Worm (Caenorhabditis elegans): ENCODE data around the gene dyf-13.
A peak's percentile ranks its signal among the peaks of the same experiment; 100 is the strongest.

The dyf-13 gene

ce11 chrII:7131871-7132693 is 39.1 kb downstream of the dyf-13 start, which contains the start of the genes T07F8.4 and gld-3 (continued):
- no peak for TF ChIP-seq spr-3 (GFP tag; optimal IDR thresholded peaks at IDR 0.05)

ce11 chrII:7126457-7126856 is 44.7 kb downstream of the dyf-13 start, which contains the start of gene F10E7.1:
Gene F10E7.1, plus strand, starts transcription at chrII:7126757.
- TF ChIP-seq dve-1 (tag; optimal IDR thresholded peaks at IDR 0.05; ENCODE audit: insufficient read depth) (no peak), unc-62 (GFP tag; optimal IDR thresholded peaks at IDR 0.05 in 1 of 2) (peak in 1 of 2 experiments; percentile 49), unc-62 (tag; optimal IDR thresholded peaks at IDR 0.05) (no peak)

- peak; percentile 80 for TF ChIP-seq mes-2 (tag; optimal IDR thresholded peaks at IDR 0.05; ENCODE audit: poor library complexity, severe bottlenecking)
- no peak for TF ChIP-seq attf-4 (tag; optimal IDR thresholded peaks at IDR 0.05)
- TF ChIP-seq nhr-41 (GFP tag; IDR thresholded peaks at IDR 0.05), result no peak
- TF ChIP-seq ceh-82 (tag; optimal IDR thresholded peaks at IDR 0.05), result no peak
- peak; percentile 56; the same call in 1 of the 2 replicates for TF ChIP-seq vab-7 (GFP tag; IDR thresholded peaks at IDR 0.05)
- no peak for TF ChIP-seq ceh-20 (GFP tag; IDR thresholded peaks at IDR 0.05)
- TF ChIP-seq unc-62 (GFP tag; optimal IDR thresholded peaks at IDR 0.05 in 1 of 2), result no peak
- TF ChIP-seq unc-62 (tag; optimal IDR thresholded peaks at IDR 0.05), result no peak
- TF ChIP-seq sdz-12 (GFP tag; optimal IDR thresholded peaks at IDR 0.05), result no peak
- TF ChIP-seq nhr-77 (tag; optimal IDR thresholded peaks at IDR 0.05), result no peak
- TF ChIP-seq F44E2.7 (GFP tag; IDR thresholded peaks at IDR 0.05), result no peak
- TF ChIP-seq F49E8.2 (tag; optimal IDR thresholded peaks at IDR 0.05; ENCODE audit: borderline replicate concordance), result no peak
- TF ChIP-seq skn-1 (tag; optimal IDR thresholded peaks at IDR 0.05), result no peak
- no peak for TF ChIP-seq rbr-2 (tag; optimal IDR thresholded peaks at IDR 0.05)
- no peak for TF ChIP-seq hlh-30 (tag; optimal IDR thresholded peaks at IDR 0.05; ENCODE audit: insufficient read depth)
- TF ChIP-seq lim-7 (GFP tag; IDR thresholded peaks at IDR 0.05), result no peak
- TF ChIP-seq madf-9 (GFP tag; conservative IDR thresholded peaks at IDR 0.05), result no peak
- no peak for TF ChIP-seq ces-1 (GFP tag; optimal IDR thresholded peaks at IDR 0.05)
- no peak for TF ChIP-seq dve-1 (tag; optimal IDR thresholded peaks at IDR 0.05; ENCODE audit: insufficient read depth)
- peak; percentile 0 for TF ChIP-seq dpl-1 (GFP tag; optimal IDR thresholded peaks at IDR 0.05)
- peak in 1 of 2 experiments; percentile 57 for TF ChIP-seq lsy-2 (tag; optimal IDR thresholded peaks at IDR 0.05)
- TF ChIP-seq tag-97 (GFP tag; IDR thresholded peaks at IDR 0.05), result no peak
- TF ChIP-seq Y48G9A.11 (GFP tag; IDR thresholded peaks at IDR 0.05), result 0 out of 2 replicates have a peak, but pooled peaks have one; percentile 26
- peak; percentile 62 for TF ChIP-seq T26A8.4 (GFP tag; IDR thresholded peaks at IDR 0.05)
- TF ChIP-seq nhr-25 (tag; optimal IDR thresholded peaks at IDR 0.05; ENCODE audit: borderline replicate concordance, insufficient read depth), result no peak
- 0 out of 2 replicates have a peak, but pooled peaks have one; percentile 14 for TF ChIP-seq mdt-29 (GFP tag; IDR thresholded peaks at IDR 0.05)
- peak; percentile 5 for TF ChIP-seq aha-1 (tag)
- TF ChIP-seq mxl-3 (GFP tag; optimal IDR thresholded peaks at IDR 0.05), result no peak
- TF ChIP-seq hlh-11 (tag; optimal IDR thresholded peaks at IDR 0.05), result no peak
- no peak for TF ChIP-seq zag-1 (tag; optimal IDR thresholded peaks at IDR 0.05)
- no peak for TF ChIP-seq zfp-2 (tag; optimal IDR thresholded peaks at IDR 0.05)
- peak; percentile 77 for TF ChIP-seq F37D6.2 (tag; optimal IDR thresholded peaks at IDR 0.05)
- peak; percentile 48; the same call in 1 of the 2 replicates for TF ChIP-seq ctbp-1 (GFP tag; IDR thresholded peaks at IDR 0.05)
- no peak for TF ChIP-seq pqm-1 (tag; optimal IDR thresholded peaks at IDR 0.05)
- TF ChIP-seq daf-8 (GFP tag; IDR thresholded peaks at IDR 0.05), result no peak
- no peak for TF ChIP-seq ztf-7 (tag; optimal IDR thresholded peaks at IDR 0.05)
- peak; percentile 74; the same call in 1 of the 2 replicates for TF ChIP-seq arid-1 (GFP tag; conservative IDR thresholded peaks at IDR 0.05)
- no peak for TF ChIP-seq spr-1 (tag; optimal IDR thresholded peaks at IDR 0.05)
- TF ChIP-seq snpc-1.2 (GFP tag; IDR thresholded peaks at IDR 0.05), result no peak
- TF ChIP-seq fkh-10 (GFP tag; optimal IDR thresholded peaks at IDR 0.05), result no peak
- no peak for TF ChIP-seq ceh-32 (tag; optimal IDR thresholded peaks at IDR 0.05; ENCODE audit: poor library complexity)
- TF ChIP-seq snpc-4 (tag; optimal IDR thresholded peaks at IDR 0.05), result no peak
Observed at ce11 chrII:7122661-7123418, 48.3 kb downstream of the dyf-13 start, which contains the start of gene F10E7.11. Gene F10E7.11, minus strand, starts transcription at chrII:7122892.

All from whole organism, L4 larva.